Worm (Caenorhabditis elegans) whole organism, L4 larva: ENCODE measurements around the gene C16C8.9.

Source experiments
- fkh-10 ChIP-seq: fragments of 150-350 bp; optimal IDR thresholded peaks from 2 replicates; lab custom pipeline; 2014; ENCODE audit warnings: missing biosample characterization, missing genetic modification reagents, missing genetic modification characterization
- nhr-76 ChIP-seq: fragments of 150-350 bp; optimal IDR thresholded peaks from 2 replicates; lab custom pipeline; 2014; ENCODE audit warnings: missing biosample characterization, missing genetic modification characterization
- skn-1 ChIP-seq: fragments of 150-350 bp; optimal IDR thresholded peaks from 2 replicates; lab custom pipeline; 2014; ENCODE audit warnings: missing biosample characterization, missing genetic modification characterization

ce11 chrII:3504717-3505116 lies 41.7 kb upstream of the C16C8.9 start, which contains the start of gene cyh-1:
- TF ChIP-seq fkh-10, result no peak
- TF ChIP-seq skn-1 (tag; lab: Kevin White, UChicago), result no peak
- TF ChIP-seq nhr-76, result no peak
